Worm (Caenorhabditis elegans) whole organism, L2 larva: Measurements from ENCODE around the gene F44A6.3.

Source experiments
- C34F6.9 ChIP-seq: fragments of 150-350 bp; optimal IDR thresholded peaks from 2 replicates; lab custom pipeline; 2014; ENCODE audit warnings: missing biosample characterization, missing genetic modification characterization
- F13H6.1 ChIP-seq: sonication (generic microtip); optimal IDR thresholded peaks from 2 replicates; lab custom pipeline; 2016; ENCODE audit warnings: missing genetic modification characterization, missing compliant biosample characterization
- Y55F3AM.14 ChIP-seq: fragments of 200-800 bp; sonication (Bioruptor generic); optimal IDR thresholded peaks from 2 replicates; lab custom pipeline; 2018; ENCODE audit warnings: mild to moderate bottlenecking, missing genetic modification characterization, missing compliant biosample characterization
- ZK546.5 ChIP-seq: sonication (generic microtip); optimal IDR thresholded peaks from 2 replicates; lab custom pipeline; 2017; ENCODE audit warnings: missing biosample characterization, missing genetic modification characterization
- alr-1 ChIP-seq: fragments of 150-350 bp; optimal IDR thresholded peaks from 2 replicates; lab custom pipeline; 2014; ENCODE audit warnings: missing biosample characterization, missing genetic modification characterization
- aly-2 ChIP-seq: fragments of 150-350 bp; optimal IDR thresholded peaks from 2 replicates; lab custom pipeline; 2014; ENCODE audit warnings: missing biosample characterization, missing genetic modification characterization
- ama-1 ChIP-seq: fragments of 150-350 bp; optimal IDR thresholded peaks from 2 replicates; lab custom pipeline; 2018; ENCODE audit warnings: inconsistent platforms
- blmp-1 ChIP-seq: sonication (generic microtip); optimal IDR thresholded peaks from 2 replicates; lab custom pipeline; 2017; ENCODE audit warnings: missing genetic modification characterization, mild to moderate bottlenecking, missing compliant biosample characterization, antibody characterized with exemption, moderate library complexity; ENCODE audit not compliant: insufficient read depth
- ceh-16 ChIP-seq: fragments of 150-350 bp; optimal IDR thresholded peaks from 2 replicates; lab custom pipeline; 2014; ENCODE audit warnings: missing biosample characterization, missing genetic modification characterization
- ceh-82 ChIP-seq: fragments of 150-350 bp; optimal IDR thresholded peaks from 2 replicates; lab custom pipeline; 2014; ENCODE audit warnings: missing biosample characterization, missing genetic modification characterization
- crh-2 ChIP-seq: sonication (generic microtip); optimal IDR thresholded peaks from 2 replicates; lab custom pipeline; 2017; ENCODE audit warnings: missing biosample characterization, missing genetic modification characterization
- egl-27 ChIP-seq: sonication (generic microtip); optimal IDR thresholded peaks from 3 replicates; lab custom pipeline; 2017; ENCODE audit warnings: missing biosample characterization, missing genetic modification reagents, missing genetic modification characterization
- elt-1 ChIP-seq: fragments of 150-350 bp; optimal IDR thresholded peaks from 2 replicates; lab custom pipeline; 2014; ENCODE audit warnings: missing biosample characterization, missing genetic modification characterization
- fos-1 ChIP-seq: fragments of 150-350 bp; optimal IDR thresholded peaks from 2 replicates; lab custom pipeline; 2014; ENCODE audit warnings: missing biosample characterization, missing genetic modification characterization
- lin-39 ChIP-seq: fragments of 150-350 bp; optimal IDR thresholded peaks from 2 replicates; lab custom pipeline; 2014; ENCODE audit warnings: missing biosample characterization, missing genetic modification reagents, missing genetic modification characterization
- mab-5 ChIP-seq: fragments of 150-350 bp; optimal IDR thresholded peaks from 2 replicates; lab custom pipeline; 2014; ENCODE audit warnings: missing biosample characterization, missing genetic modification characterization
- mbf-1 ChIP-seq: sonication (generic microtip); optimal IDR thresholded peaks from 2 replicates; lab custom pipeline; 2017; ENCODE audit warnings: missing biosample characterization, missing genetic modification characterization
- mdl-1 ChIP-seq, 2 experiments: fragments of 150-350 bp in 1 of 2; sonication (generic microtip) in 1 of 2; optimal IDR thresholded peaks; 2 replicates each; lab custom pipeline; 2017; ENCODE audit warnings: missing biosample characterization in 2 of 2, missing genetic modification characterization in 2 of 2
- nhr-10 ChIP-seq: sonication (generic microtip); optimal IDR thresholded peaks from 2 replicates; lab custom pipeline; 2017; ENCODE audit warnings: missing biosample characterization, missing genetic modification characterization
- nhr-12 ChIP-seq: fragments of 150-350 bp; optimal IDR thresholded peaks from 2 replicates; lab custom pipeline; 2014; ENCODE audit warnings: missing biosample characterization, missing genetic modification characterization
- nhr-129 ChIP-seq: fragments of 150-350 bp; optimal IDR thresholded peaks from 2 replicates; lab custom pipeline; 2014; ENCODE audit warnings: missing biosample characterization, missing genetic modification characterization
- nhr-23 ChIP-seq: fragments of 150-350 bp; optimal IDR thresholded peaks from 2 replicates; lab custom pipeline; 2014; ENCODE audit warnings: missing biosample characterization, missing genetic modification reagents, missing genetic modification characterization
- nhr-25 ChIP-seq: fragments of 150-350 bp; sonication (generic microtip); optimal IDR thresholded peaks from 3 replicates; lab custom pipeline; 2014; ENCODE audit warnings: missing biosample characterization, missing genetic modification characterization
- nhr-6 ChIP-seq: fragments of 150-350 bp; optimal IDR thresholded peaks from 2 replicates; lab custom pipeline; 2014; ENCODE audit warnings: missing biosample characterization, missing genetic modification characterization
- nhr-77 ChIP-seq: fragments of 150-350 bp; optimal IDR thresholded peaks from 2 replicates; lab custom pipeline; 2014; ENCODE audit warnings: missing biosample characterization, missing genetic modification characterization
- peb-1 ChIP-seq: fragments of 150-350 bp; optimal IDR thresholded peaks from 2 replicates; lab custom pipeline; 2014; ENCODE audit warnings: missing biosample characterization, missing genetic modification characterization
- sem-4 ChIP-seq: fragments of 150-350 bp; optimal IDR thresholded peaks from 2 replicates; lab custom pipeline; 2014; ENCODE audit warnings: missing biosample characterization, missing genetic modification reagents, missing genetic modification characterization
- skn-1 ChIP-seq: sonication (generic microtip); optimal IDR thresholded peaks from 2 replicates; lab custom pipeline; 2017; ENCODE audit warnings: missing biosample characterization, missing genetic modification characterization
- sma-3 ChIP-seq: sonication (generic microtip); optimal IDR thresholded peaks from 2 replicates; lab custom pipeline; 2016; ENCODE audit warnings: missing genetic modification reagents, missing genetic modification characterization, missing compliant biosample characterization
- sma-9 ChIP-seq, 2 experiments: fragments of 150-350 bp in 1 of 2; sonication (generic microtip) in 1 of 2; optimal IDR thresholded peaks; 2 replicates each; lab custom pipeline; 2014 to 2016; ENCODE audit warnings: missing genetic modification characterization in 2 of 2, mild to moderate bottlenecking in 1 of 2, missing biosample characterization in 1 of 2, missing compliant biosample characterization in 1 of 2, missing genetic modification reagents in 1 of 2, moderate library complexity in 1 of 2
- unc-55 ChIP-seq: fragments of 150-350 bp; sonication (generic microtip); optimal IDR thresholded peaks from 3 replicates; lab custom pipeline; 2014; ENCODE audit warnings: missing biosample characterization, missing genetic modification reagents, missing genetic modification characterization
- unc-62 ChIP-seq: fragments of 150-350 bp; optimal IDR thresholded peaks from 2 replicates; lab custom pipeline; 2014; ENCODE audit warnings: missing biosample characterization, missing genetic modification reagents, missing genetic modification characterization
- zag-1 ChIP-seq: fragments of 150-350 bp; optimal IDR thresholded peaks from 2 replicates; lab custom pipeline; 2014; ENCODE audit warnings: missing biosample characterization, missing genetic modification characterization
- ztf-1 ChIP-seq: fragments of 200-800 bp; sonication (Bioruptor generic); conservative IDR thresholded peaks from 2 replicates; pipeline ENCODE4 v1.3.6; 2022; ENCODE audit warnings: missing genetic modification characterization, missing compliant biosample characterization
- ztf-4 ChIP-seq: fragments of 150-350 bp; optimal IDR thresholded peaks from 2 replicates; lab custom pipeline; 2014; ENCODE audit warnings: missing biosample characterization, missing genetic modification characterization

Gene F44A6.3

ce11 chrX:10240939-10241338 is 28.4 kb downstream of the F44A6.3 start, which contains the start of gene str-74:
Gene str-74, minus strand, starts transcription at chrX:10241039.
- TF ChIP-seq elt-1 (no peak), sma-3 (GFP tag; lab: Kevin White, UChicago) (no peak), ama-1 (lab: Kevin White, UChicago) (no peak), skn-1 (no peak), ztf-1 (no peak), C34F6.9 (no peak), nhr-23 (tag; lab: Kevin White, UChicago) (no peak), aly-2 (tag; lab: Kevin White, UChicago) (no peak), unc-62 (GFP tag; lab: Kevin White, UChicago) (no peak), nhr-12 (no peak), crh-2 (tag; lab: Kevin White, UChicago) (no peak), blmp-1 (tag; lab: Kevin White, UChicago) (no peak), F13H6.1 (tag; lab: Kevin White, UChicago) (no peak), sem-4 (tag; lab: Kevin White, UChicago) (no peak)

ce11 chrX:10245617-10246016 is 33.0 kb downstream of the F44A6.3 start:
- no peak for TF ChIP-seq nhr-129 (tag; lab: Kevin White, UChicago)
- peak; percentile 72 for TF ChIP-seq blmp-1 (tag; lab: Kevin White, UChicago)
- TF ChIP-seq egl-27 (tag; lab: Kevin White, UChicago), result no peak
- peak; percentile 93 for TF ChIP-seq ceh-16 (tag; lab: Kevin White, UChicago)
- TF ChIP-seq sma-9 (GFP tag; optimal IDR thresholded peaks at IDR 0.05; lab: Kevin White, UChicago), result peak; percentile 27
- TF ChIP-seq sma-9 (tag; optimal IDR thresholded peaks at IDR 0.05; lab: Kevin White, UChicago), result no peak
- TF ChIP-seq nhr-10, result no peak

- no peak for TF ChIP-seq ztf-4 (tag; lab: Kevin White, UChicago)
- no peak for TF ChIP-seq elt-1
- no peak for TF ChIP-seq ztf-1
- TF ChIP-seq ceh-16 (tag; lab: Kevin White, UChicago), result no peak
- no peak for TF ChIP-seq zag-1 (tag; lab: Kevin White, UChicago)
- no peak for TF ChIP-seq ZK546.5 (tag; lab: Kevin White, UChicago)
- no peak for TF ChIP-seq nhr-77 (tag; lab: Kevin White, UChicago)
- no peak for TF ChIP-seq peb-1
- no peak for TF ChIP-seq sma-9 (GFP tag; optimal IDR thresholded peaks at IDR 0.05; lab: Kevin White, UChicago)
- no peak for TF ChIP-seq sma-9 (tag; optimal IDR thresholded peaks at IDR 0.05; lab: Kevin White, UChicago)
- TF ChIP-seq unc-55 (GFP tag; lab: Kevin White, UChicago), result no peak
- no peak for TF ChIP-seq Y55F3AM.14 (GFP tag; lab: Kevin White, UChicago)
- TF ChIP-seq mbf-1 (tag; lab: Kevin White, UChicago), result no peak
- TF ChIP-seq lin-39 (tag; lab: Kevin White, UChicago), result no peak
- TF ChIP-seq ama-1 (lab: Kevin White, UChicago), result no peak
- no peak for TF ChIP-seq mdl-1 (tag; optimal IDR thresholded peaks at IDR 0.05; lab: Kevin White, UChicago)
- no peak for TF ChIP-seq fos-1
- TF ChIP-seq nhr-6 (tag; lab: Kevin White, UChicago), result no peak
- TF ChIP-seq, all 48 proteins: peak for 0
Observed at ce11 chrX:10249685-10250084, 37.1 kb downstream of the F44A6.3 start.

ce11 chrX:10252781-10253180 is 40.2 kb downstream of the F44A6.3 start, which contains the start of gene C14H10.2:
Gene C14H10.2, minus strand, starts transcription at chrX:10252881.
- no peak for TF ChIP-seq ceh-82 (tag; lab: Kevin White, UChicago)
- no peak for TF ChIP-seq alr-1
- no peak for TF ChIP-seq aly-2 (tag; lab: Kevin White, UChicago)
- no peak for TF ChIP-seq unc-55 (GFP tag; lab: Kevin White, UChicago)
- no peak for TF ChIP-seq nhr-10
- no peak for TF ChIP-seq Y55F3AM.14 (GFP tag; lab: Kevin White, UChicago)
- no peak for TF ChIP-seq nhr-25 (tag; lab: Kevin White, UChicago)
- no peak for TF ChIP-seq lin-39 (tag; lab: Kevin White, UChicago)
- no peak for TF ChIP-seq egl-27 (tag; lab: Kevin White, UChicago)
- no peak for TF ChIP-seq ztf-4 (tag; lab: Kevin White, UChicago)
- no peak for TF ChIP-seq zag-1 (tag; lab: Kevin White, UChicago)
- TF ChIP-seq C34F6.9, result no peak
- TF ChIP-seq sma-9 (GFP tag; optimal IDR thresholded peaks at IDR 0.05; lab: Kevin White, UChicago), result no peak
- no peak for TF ChIP-seq sma-9 (tag; optimal IDR thresholded peaks at IDR 0.05; lab: Kevin White, UChicago)
- no peak for TF ChIP-seq mbf-1 (tag; lab: Kevin White, UChicago)
- no peak for TF ChIP-seq nhr-23 (tag; lab: Kevin White, UChicago)
- TF ChIP-seq nhr-6 (tag; lab: Kevin White, UChicago), result no peak
- no peak for TF ChIP-seq nhr-129 (tag; lab: Kevin White, UChicago)
- TF ChIP-seq mab-5, result no peak
- TF ChIP-seq elt-1, result no peak
